Fruit fly (Drosophila melanogaster): ENCODE results near the gene CG42331.
A peak's percentile ranks its signal among the peaks of the same experiment; 100 is the strongest.

The CG42331 gene

dm6 chr3R:24773016-24773415 is 1.0 kb downstream of the CG42331 start:
- TF ChIP-seq EcR (GFP tag; optimal IDR thresholded peaks at IDR 0.05) (no peak), CG8301 (tag; optimal IDR thresholded peaks at IDR 0.05) (no peak), CG8159 (tag; optimal IDR thresholded peaks at IDR 0.05) (no peak), CG13204 (GFP tag; optimal IDR thresholded peaks at IDR 0.05) (no peak), CG15710 (tag; optimal IDR thresholded peaks at IDR 0.05) (no peak), CG17806 (tag; optimal IDR thresholded peaks at IDR 0.05) (no peak), rn (GFP tag; IDR thresholded peaks at IDR 0.05) (no peak), Ets98B (GFP tag; IDR thresholded peaks at IDR 0.05) (no peak), Pif1A (GFP tag; optimal IDR thresholded peaks at IDR 0.05) (no peak), fd96Ca (GFP tag; IDR thresholded peaks at IDR 0.05) (no peak), Pif1B (GFP tag; optimal IDR thresholded peaks at IDR 0.05) (no peak), CG4496 (GFP tag; IDR thresholded peaks at IDR 0.05) (no peak), CG34367 (tag; optimal IDR thresholded peaks at IDR 0.05) (no peak), CG9948 (tag; optimal IDR thresholded peaks at IDR 0.05) (no peak), D1 (tag; optimal IDR thresholded peaks at IDR 0.05) (no peak), CG32121 (GFP tag; IDR thresholded peaks at IDR 0.05) (no peak), gl (tag; optimal IDR thresholded peaks at IDR 0.05) (no peak)

- TF ChIP-seq CG15710 (tag; optimal IDR thresholded peaks at IDR 0.05) (no peak), rn (GFP tag; IDR thresholded peaks at IDR 0.05) (peak; percentile 31; the same call in 1 of the 2 replicates), Ets98B (GFP tag; IDR thresholded peaks at IDR 0.05) (no peak), CG32121 (GFP tag; IDR thresholded peaks at IDR 0.05) (no peak; the same call in 1 of the 2 replicates), Snoo (tag; optimal IDR thresholded peaks at IDR 0.05) (no peak), CG34367 (tag; optimal IDR thresholded peaks at IDR 0.05) (no peak), CG12605 (GFP tag; IDR thresholded peaks at IDR 0.05) (no peak; the same call in 1 of the 2 replicates), Pif1A (GFP tag; optimal IDR thresholded peaks at IDR 0.05) (peak; percentile 1), CG8159 (tag; optimal IDR thresholded peaks at IDR 0.05) (no peak), CG17806 (tag; optimal IDR thresholded peaks at IDR 0.05) (no peak), CG8301 (tag; optimal IDR thresholded peaks at IDR 0.05) (no peak), CG14655 (GFP tag; optimal IDR thresholded peaks at IDR 0.05) (peak; percentile 26), Pif1B (GFP tag; optimal IDR thresholded peaks at IDR 0.05) (no peak), CG9948 (tag; optimal IDR thresholded peaks at IDR 0.05) (no peak), fd96Ca (GFP tag; IDR thresholded peaks at IDR 0.05) (no peak), CG13204 (GFP tag; optimal IDR thresholded peaks at IDR 0.05) (no peak), CG4496 (GFP tag; IDR thresholded peaks at IDR 0.05) (peak; percentile 40; the same call in 1 of the 3 replicates), EcR (GFP tag; optimal IDR thresholded peaks at IDR 0.05) (no peak)
These were observed 1.4 kb downstream of the CG42331 start for dm6 chr3R:24773422-24773821.

- no peak for TF ChIP-seq CG15710 (tag; optimal IDR thresholded peaks at IDR 0.05)
- TF ChIP-seq CG9948 (tag; optimal IDR thresholded peaks at IDR 0.05): no peak
- no peak for TF ChIP-seq CG12605 (GFP tag; IDR thresholded peaks at IDR 0.05)
- TF ChIP-seq rn (GFP tag; IDR thresholded peaks at IDR 0.05): no peak
- TF ChIP-seq CG10348 (GFP tag; IDR thresholded peaks at IDR 0.05): no peak
- TF ChIP-seq Ets98B (GFP tag; IDR thresholded peaks at IDR 0.05): no peak
- TF ChIP-seq D1 (tag; optimal IDR thresholded peaks at IDR 0.05): no peak
- TF ChIP-seq CG34367 (tag; optimal IDR thresholded peaks at IDR 0.05): no peak
- TF ChIP-seq CG32121 (GFP tag; IDR thresholded peaks at IDR 0.05): no peak
- TF ChIP-seq fd96Ca (GFP tag; IDR thresholded peaks at IDR 0.05): no peak
- TF ChIP-seq CG13204 (GFP tag; optimal IDR thresholded peaks at IDR 0.05): no peak
- no peak for TF ChIP-seq Pif1B (GFP tag; optimal IDR thresholded peaks at IDR 0.05)
- no peak for TF ChIP-seq gl (tag; optimal IDR thresholded peaks at IDR 0.05)
- TF ChIP-seq CG4496 (GFP tag; IDR thresholded peaks at IDR 0.05): no peak
- TF ChIP-seq CG8159 (tag; optimal IDR thresholded peaks at IDR 0.05): no peak
- no peak for TF ChIP-seq Snoo (tag; optimal IDR thresholded peaks at IDR 0.05)
- no peak for TF ChIP-seq Pif1A (GFP tag; optimal IDR thresholded peaks at IDR 0.05)
- no peak for TF ChIP-seq EcR (GFP tag; optimal IDR thresholded peaks at IDR 0.05)
These were observed 5.1 kb downstream of the CG42331 start for dm6 chr3R:24777101-24777500.

- TF ChIP-seq fd96Ca (GFP tag; IDR thresholded peaks at IDR 0.05) (no peak), Pif1A (GFP tag; optimal IDR thresholded peaks at IDR 0.05) (no peak), CG8159 (tag; optimal IDR thresholded peaks at IDR 0.05) (no peak), CG13204 (GFP tag; optimal IDR thresholded peaks at IDR 0.05) (no peak), Pif1B (GFP tag; optimal IDR thresholded peaks at IDR 0.05) (no peak), D1 (tag; optimal IDR thresholded peaks at IDR 0.05) (no peak), gl (tag; optimal IDR thresholded peaks at IDR 0.05) (no peak), CG15710 (tag; optimal IDR thresholded peaks at IDR 0.05) (no peak), CG12605 (GFP tag; IDR thresholded peaks at IDR 0.05) (no peak), CG34367 (tag; optimal IDR thresholded peaks at IDR 0.05) (no peak), CG9948 (tag; optimal IDR thresholded peaks at IDR 0.05) (no peak), CG14655 (GFP tag; optimal IDR thresholded peaks at IDR 0.05) (no peak)
These were observed 6.3 kb downstream of the CG42331 start for dm6 chr3R:24778218-24778739.

dm6 chr3R:24787042-24787565 is 15.1 kb downstream of the CG42331 start, which contains the start of gene CG5805:
CG5805 (minus strand) TSS chr3R:24787421.
- TF ChIP-seq EcR (GFP tag; optimal IDR thresholded peaks at IDR 0.05) (peak; percentile 56), fd96Ca (GFP tag; IDR thresholded peaks at IDR 0.05) (no peak), Pif1A (GFP tag; optimal IDR thresholded peaks at IDR 0.05) (peak; percentile 45), Pif1B (GFP tag; optimal IDR thresholded peaks at IDR 0.05) (peak; percentile 24), CG9948 (tag; optimal IDR thresholded peaks at IDR 0.05) (peak; percentile 4), CG4496 (GFP tag; IDR thresholded peaks at IDR 0.05) (peak; percentile 85), rn (GFP tag; IDR thresholded peaks at IDR 0.05) (0 out of 2 replicates have a peak, but pooled peaks have one; percentile 7), CG12605 (GFP tag; IDR thresholded peaks at IDR 0.05) (peak; percentile 20; the same call in 1 of the 2 replicates), CG8301 (tag; optimal IDR thresholded peaks at IDR 0.05) (no peak), D1 (tag; optimal IDR thresholded peaks at IDR 0.05) (no peak), CG17806 (tag; optimal IDR thresholded peaks at IDR 0.05) (peak; percentile 16), CG8159 (tag; optimal IDR thresholded peaks at IDR 0.05) (peak; percentile 50), CG14655 (GFP tag; optimal IDR thresholded peaks at IDR 0.05) (peak; percentile 43), CG15710 (tag; optimal IDR thresholded peaks at IDR 0.05) (peak; percentile 38), Ets98B (GFP tag; IDR thresholded peaks at IDR 0.05) (peak; percentile 47; the same call in 1 of the 2 replicates), CG32121 (GFP tag; IDR thresholded peaks at IDR 0.05) (no peak), gl (tag; optimal IDR thresholded peaks at IDR 0.05) (peak; percentile 22), Snoo (tag; optimal IDR thresholded peaks at IDR 0.05) (peak; percentile 84), CG34367 (tag; optimal IDR thresholded peaks at IDR 0.05) (peak; percentile 57), CG10348 (GFP tag; IDR thresholded peaks at IDR 0.05) (no peak)

Data from whole organism, pupa.